Worm (Caenorhabditis elegans) whole organism, L3 larva: ENCODE results near the gene K10B4.1.

ENCODE experiments used
- R02D3.7 ChIP-seq: fragments of 150-350 bp; optimal IDR thresholded peaks from 2 replicates; lab custom pipeline; 2014; ENCODE audit warnings: missing biosample characterization, missing genetic modification characterization
- ZK546.5 ChIP-seq: sonication (generic microtip); optimal IDR thresholded peaks from 2 replicates; lab custom pipeline; 2017; ENCODE audit warnings: missing biosample characterization, missing genetic modification characterization
- aly-2 ChIP-seq: fragments of 150-350 bp; optimal IDR thresholded peaks from 2 replicates; lab custom pipeline; 2014; ENCODE audit warnings: missing biosample characterization, missing genetic modification characterization
- ama-1 ChIP-seq: fragments of 150-350 bp; optimal IDR thresholded peaks from 2 replicates; lab custom pipeline; 2018
- ceh-28 ChIP-seq: fragments of 150-350 bp; optimal IDR thresholded peaks from 2 replicates; lab custom pipeline; 2014; ENCODE audit warnings: missing biosample characterization, missing genetic modification reagents, missing genetic modification characterization
- ceh-9 ChIP-seq: sonication (generic microtip); optimal IDR thresholded peaks from 2 replicates; lab custom pipeline; 2018; ENCODE audit warnings: missing biosample characterization, missing genetic modification characterization
- egl-27 ChIP-seq: sonication (generic microtip); optimal IDR thresholded peaks from 4 replicates; lab custom pipeline; 2017; ENCODE audit warnings: missing biosample characterization, missing genetic modification reagents, missing genetic modification characterization
- egl-5 ChIP-seq: fragments of 150-350 bp; optimal IDR thresholded peaks from 2 replicates; lab custom pipeline; 2017; ENCODE audit warnings: missing biosample characterization, missing genetic modification reagents, missing genetic modification characterization, inconsistent platforms
- elt-2 ChIP-seq: sonication (generic microtip); optimal IDR thresholded peaks from 2 replicates; lab custom pipeline; 2016; ENCODE audit warnings: missing genetic modification reagents, mild to moderate bottlenecking, missing genetic modification characterization, missing compliant biosample characterization
- elt-3 ChIP-seq, 3 experiments: fragments of 150-350 bp in 1 of 3; sonication (generic microtip) in 2 of 3; optimal IDR thresholded peaks; 2 replicates in 2 of 3; 4 replicates in 1 of 3; lab custom pipeline; 2014 to 2017; ENCODE audit warnings: missing biosample characterization in 3 of 3, missing genetic modification characterization in 3 of 3
- eor-1 ChIP-seq, 2 experiments: fragments of 150-350 bp; optimal IDR thresholded peaks; 2 replicates each; lab custom pipeline; 2014 to 2018; ENCODE audit warnings: missing biosample characterization in 2 of 2, missing genetic modification characterization in 2 of 2
- fkh-2 ChIP-seq: fragments of 150-350 bp; optimal IDR thresholded peaks from 2 replicates; lab custom pipeline; 2014; ENCODE audit warnings: missing biosample characterization, missing genetic modification reagents, missing genetic modification characterization
- fos-1 ChIP-seq: fragments of 150-350 bp; optimal IDR thresholded peaks from 2 replicates; lab custom pipeline; 2014; ENCODE audit warnings: missing biosample characterization, missing genetic modification characterization
- hmg-11 ChIP-seq: sonication (generic microtip); optimal IDR thresholded peaks from 2 replicates; lab custom pipeline; 2016; ENCODE audit warnings: missing genetic modification characterization, missing compliant biosample characterization
- jun-1 ChIP-seq: fragments of 150-350 bp; optimal IDR thresholded peaks from 2 replicates; lab custom pipeline; 2014; ENCODE audit warnings: missing biosample characterization, missing genetic modification reagents, missing genetic modification characterization
- lin-15B ChIP-seq: fragments of 150-350 bp; optimal IDR thresholded peaks from 2 replicates; lab custom pipeline; 2014; ENCODE audit warnings: missing biosample characterization, missing genetic modification characterization
- lsy-12 ChIP-seq: sonication (generic microtip); optimal IDR thresholded peaks from 2 replicates; lab custom pipeline; 2016; ENCODE audit warnings: mild to moderate bottlenecking, missing genetic modification characterization, missing compliant biosample characterization
- mdl-1 ChIP-seq: fragments of 150-350 bp; optimal IDR thresholded peaks from 2 replicates; lab custom pipeline; 2014; ENCODE audit warnings: missing biosample characterization, missing genetic modification characterization
- nhr-11 ChIP-seq: fragments of 150-350 bp; optimal IDR thresholded peaks from 2 replicates; lab custom pipeline; 2014; ENCODE audit warnings: missing biosample characterization, missing genetic modification characterization
- nhr-12 ChIP-seq: fragments of 150-350 bp; optimal IDR thresholded peaks from 2 replicates; lab custom pipeline; 2014; ENCODE audit warnings: missing biosample characterization, missing genetic modification characterization
- nhr-23 ChIP-seq: fragments of 150-350 bp; optimal IDR thresholded peaks from 2 replicates; lab custom pipeline; 2014; ENCODE audit warnings: missing biosample characterization, missing genetic modification reagents, missing genetic modification characterization
- nhr-237 ChIP-seq: fragments of 150-350 bp; optimal IDR thresholded peaks from 2 replicates; lab custom pipeline; 2014; ENCODE audit warnings: missing biosample characterization, missing genetic modification characterization
- nhr-25 ChIP-seq: sonication (generic microtip); optimal IDR thresholded peaks from 2 replicates; lab custom pipeline; 2017; ENCODE audit warnings: missing biosample characterization, missing genetic modification characterization
- nhr-28 ChIP-seq: fragments of 150-350 bp; optimal IDR thresholded peaks from 2 replicates; lab custom pipeline; 2014; ENCODE audit warnings: missing biosample characterization, missing genetic modification characterization
- nhr-67 ChIP-seq: fragments of 150-350 bp; optimal IDR thresholded peaks from 2 replicates; lab custom pipeline; 2014; ENCODE audit warnings: missing biosample characterization, missing genetic modification characterization
- pha-4 ChIP-seq: fragments of 150-350 bp; optimal IDR thresholded peaks from 2 replicates; lab custom pipeline; 2014; ENCODE audit warnings: missing biosample characterization, missing genetic modification reagents, missing genetic modification characterization
- pqm-1 ChIP-seq: fragments of 150-350 bp; optimal IDR thresholded peaks from 2 replicates; lab custom pipeline; 2017; ENCODE audit warnings: missing biosample characterization, missing genetic modification characterization, inconsistent platforms
- sea-2 ChIP-seq: fragments of 150-350 bp; sonication (generic microtip); optimal IDR thresholded peaks from 4 replicates; lab custom pipeline; 2014; ENCODE audit warnings: missing biosample characterization, missing genetic modification reagents, missing genetic modification characterization
- tbx-2 ChIP-seq: sonication (generic microtip); optimal IDR thresholded peaks from 2 replicates; lab custom pipeline; 2016; ENCODE audit warnings: mild to moderate bottlenecking, missing genetic modification characterization, missing compliant biosample characterization
- unc-39 ChIP-seq: sonication (generic microtip); optimal IDR thresholded peaks from 4 replicates; lab custom pipeline; 2017; ENCODE audit warnings: missing biosample characterization, missing genetic modification characterization
- zag-1 ChIP-seq: fragments of 150-350 bp; optimal IDR thresholded peaks from 2 replicates; lab custom pipeline; 2014; ENCODE audit warnings: missing biosample characterization, missing genetic modification characterization
- ztf-11 ChIP-seq: fragments of 150-350 bp; optimal IDR thresholded peaks from 2 replicates; lab custom pipeline; 2014; ENCODE audit warnings: missing biosample characterization, missing genetic modification characterization
- ztf-4 ChIP-seq: fragments of 150-350 bp; optimal IDR thresholded peaks from 2 replicates; lab custom pipeline; 2014; ENCODE audit warnings: missing biosample characterization, missing genetic modification characterization

K10B4.1 gene

ce11 chrII:160561-161123 is 25.4 kb downstream of the K10B4.1 start:
- TF ChIP-seq nhr-11 (tag; lab: Kevin White, UChicago), result peak; percentile 54
- no peak for TF ChIP-seq fos-1 (tag; lab: Kevin White, UChicago)

- TF ChIP-seq nhr-12 (no peak), elt-3 (tag; optimal IDR thresholded peaks at IDR 0.05; lab: Kevin White, UChicago) (no peak), eor-1 (tag; optimal IDR thresholded peaks at IDR 0.05; lab: Kevin White, UChicago) (no peak), lsy-12 (tag; lab: Kevin White, UChicago) (no peak), ztf-4 (tag; lab: Kevin White, UChicago) (no peak), ZK546.5 (tag; lab: Kevin White, UChicago) (no peak), nhr-11 (tag; lab: Kevin White, UChicago) (peak; percentile 3), hmg-11 (tag; lab: Kevin White, UChicago) (no peak)
These were observed 26.0 kb downstream of the K10B4.1 start for ce11 chrII:161275-161674.

ce11 chrII:162182-162581 is 26.9 kb downstream of the K10B4.1 start, which contains the start of gene etr-1:
TSS of gene etr-1 (plus strand) at chrII:162374.
- TF ChIP-seq zag-1 (tag; lab: Kevin White, UChicago), result no peak
- TF ChIP-seq nhr-23, result peak; percentile 62
- TF ChIP-seq unc-39, result no peak
- peak; percentile 41 for TF ChIP-seq ceh-28 (tag; lab: Kevin White, UChicago)
- peak; percentile 2 for TF ChIP-seq pha-4 (tag; lab: Kevin White, UChicago)
- peak; percentile 96 for TF ChIP-seq pqm-1 (tag; lab: Kevin White, UChicago)
- peak in 2 of 3 experiments; percentile 27 to 94 for TF ChIP-seq elt-3 (tag; optimal IDR thresholded peaks at IDR 0.05; lab: Kevin White, UChicago)
- TF ChIP-seq ama-1, result peak; percentile 35
- no peak for TF ChIP-seq hmg-11 (tag; lab: Kevin White, UChicago)
- TF ChIP-seq aly-2, result no peak
- no peak for TF ChIP-seq nhr-28
- peak; percentile 99 for TF ChIP-seq elt-2 (tag; lab: Kevin White, UChicago)
- TF ChIP-seq R02D3.7, result peak; percentile 1
- peak; percentile 72 for TF ChIP-seq jun-1 (tag; lab: Kevin White, UChicago)

ce11 chrII:163229-163628 is 28.0 kb downstream of the K10B4.1 start:
- TF ChIP-seq nhr-12 (no peak), hmg-11 (tag; lab: Kevin White, UChicago) (no peak), nhr-25 (no peak), ceh-28 (tag; lab: Kevin White, UChicago) (no peak), egl-5 (no peak), fkh-2 (no peak), sea-2 (GFP tag; lab: Kevin White, UChicago) (no peak), mdl-1 (tag; lab: Kevin White, UChicago) (no peak), nhr-23 (no peak), nhr-67 (tag; lab: Kevin White, UChicago) (no peak), aly-2 (no peak)

ce11 chrII:173679-174078 is 38.4 kb downstream of the K10B4.1 start, which contains the start of gene T01D1.7:
TSS of gene T01D1.7 (minus strand) at chrII:173779.
- no peak for TF ChIP-seq fkh-2
- TF ChIP-seq nhr-12, result no peak
- no peak for TF ChIP-seq ZK546.5 (tag; lab: Kevin White, UChicago)

- TF ChIP-seq nhr-237 (tag; lab: Kevin White, UChicago), result no peak
- no peak for TF ChIP-seq zag-1 (tag; lab: Kevin White, UChicago)
- TF ChIP-seq, all 47 proteins: peak for 0
These were observed 40.6 kb downstream of the K10B4.1 start, which contains the start of gene T01D1.3 for ce11 chrII:175868-176267. TSS of gene T01D1.3 (minus strand) at chrII:175968.

- no peak for TF ChIP-seq ceh-9 (tag; lab: Kevin White, UChicago)
- TF ChIP-seq sea-2 (GFP tag; lab: Kevin White, UChicago), result no peak
- TF ChIP-seq eor-1 (tag; optimal IDR thresholded peaks at IDR 0.05; lab: Kevin White, UChicago), result no peak
- TF ChIP-seq lin-15B, result no peak
- no peak for TF ChIP-seq elt-3 (tag; optimal IDR thresholded peaks at IDR 0.05; lab: Kevin White, UChicago)
- no peak for TF ChIP-seq lsy-12 (tag; lab: Kevin White, UChicago)
- TF ChIP-seq egl-27, result no peak
- no peak for TF ChIP-seq egl-5
- TF ChIP-seq tbx-2 (tag; lab: Kevin White, UChicago), result no peak
- TF ChIP-seq ztf-11 (tag; lab: Kevin White, UChicago), result no peak
These were observed 41.4 kb downstream of the K10B4.1 start for ce11 chrII:176622-177021.
